Fruit fly (Drosophila melanogaster) whole organism, embryonic: ENCODE data around the gene CG31908.
A peak's percentile ranks its signal among the peaks of the same experiment; 100 is the strongest.

Source experiments
- Aef1 ChIP-seq: fragments of 200-800 bp; sonication (Bioruptor generic); IDR thresholded peaks from 3 replicates; pipeline ENCODE4 v1.3.6; 2022; ENCODE audit warnings: missing biosample characterization, missing genetic modification characterization
- Blimp-1 ChIP-seq: fragments of 200-800 bp; sonication (Bioruptor generic); optimal IDR thresholded peaks from 3 replicates; lab custom pipeline; 2018; ENCODE audit warnings: missing biosample characterization, missing genetic modification characterization, mild to moderate bottlenecking, moderate library complexity, missing genetic modification reagents
- CG10274 ChIP-seq: fragments of 200-800 bp; sonication (Bioruptor generic); optimal IDR thresholded peaks from 3 replicates; lab custom pipeline; 2017; ENCODE audit warnings: missing biosample characterization, mild to moderate bottlenecking, missing genetic modification characterization
- CG12071 ChIP-seq: fragments of 200-800 bp; sonication (Bioruptor generic); optimal IDR thresholded peaks from 3 replicates; lab custom pipeline; 2018; ENCODE audit warnings: missing biosample characterization, mild to moderate bottlenecking, missing genetic modification characterization
- CG14014 ChIP-seq: fragments of 200-800 bp; sonication (Bioruptor generic); IDR thresholded peaks from 2 replicates; pipeline ENCODE4 v1.3.6; 2022; ENCODE audit warnings: missing biosample characterization, missing genetic modification characterization
- CG14441 ChIP-seq: fragments of 200-800 bp; sonication (Bioruptor generic); IDR thresholded peaks from 2 replicates; pipeline ENCODE4 v1.3.6; 2022; ENCODE audit warnings: missing biosample characterization, missing genetic modification characterization
- CG14860 ChIP-seq: fragments of 200-800 bp; sonication (Bioruptor generic); IDR thresholded peaks from 3 replicates; pipeline ENCODE4 v1.3.6; 2022; ENCODE audit warnings: missing biosample characterization, missing genetic modification characterization; ENCODE audit not compliant: partially characterized antibody
- CG18619 ChIP-seq: fragments of 200-800 bp; sonication (Bioruptor generic); optimal IDR thresholded peaks from 3 replicates; lab custom pipeline; 2017; ENCODE audit warnings: missing biosample characterization, mild to moderate bottlenecking, missing genetic modification characterization
- CG31388 ChIP-seq: fragments of 200-800 bp; sonication (Bioruptor generic); optimal IDR thresholded peaks from 2 replicates; lab custom pipeline; 2016; ENCODE audit warnings: missing biosample characterization, missing genetic modification characterization
- CG3281 ChIP-seq: fragments of 200-800 bp; sonication (Bioruptor generic); optimal IDR thresholded peaks from 3 replicates; lab custom pipeline; 2017; ENCODE audit warnings: missing biosample characterization, mild to moderate bottlenecking, missing genetic modification characterization
- CG43689 ChIP-seq: fragments of 200-800 bp; sonication (Bioruptor generic); IDR thresholded peaks from 2 replicates; pipeline ENCODE4 v1.3.6; 2022; ENCODE audit warnings: missing biosample characterization, missing genetic modification characterization
- CG5180 ChIP-seq: fragments of 200-800 bp; sonication (Bioruptor generic); optimal IDR thresholded peaks from 3 replicates; lab custom pipeline; 2017; ENCODE audit warnings: missing biosample characterization, missing genetic modification characterization, mild to moderate bottlenecking, moderate library complexity, missing genetic modification reagents
- CG7357 ChIP-seq: fragments of 200-800 bp; sonication (Bioruptor generic); IDR thresholded peaks from 3 replicates; pipeline ENCODE4 v1.3.6; 2022; ENCODE audit warnings: missing biosample characterization, missing genetic modification characterization
- CG7745 ChIP-seq: fragments of 200-800 bp; sonication (Bioruptor generic); optimal IDR thresholded peaks from 2 replicates; lab custom pipeline; 2018; ENCODE audit warnings: missing biosample characterization, mild to moderate bottlenecking, missing genetic modification characterization, moderate library complexity
- CG8765 ChIP-seq: fragments of 200-800 bp; sonication (Bioruptor generic); IDR thresholded peaks from 2 replicates; pipeline ENCODE4 v1.3.6; 2022; ENCODE audit warnings: missing biosample characterization, missing genetic modification characterization
- CG9609 ChIP-seq: fragments of 200-800 bp; sonication (Bioruptor generic); optimal IDR thresholded peaks from 3 replicates; lab custom pipeline; 2016; ENCODE audit warnings: missing biosample characterization, missing genetic modification characterization
- CG9817 ChIP-seq: fragments of 200-800 bp; sonication (Bioruptor generic); optimal IDR thresholded peaks from 2 replicates; lab custom pipeline; 2018; ENCODE audit warnings: missing biosample characterization, mild to moderate bottlenecking, missing genetic modification characterization, moderate library complexity
- CHES-1-like ChIP-seq: fragments of 200-800 bp; sonication (Bioruptor generic); optimal IDR thresholded peaks from 2 replicates; lab custom pipeline; 2016; ENCODE audit warnings: missing biosample characterization, missing genetic modification characterization
- Dref ChIP-seq: fragments of 200-800 bp; sonication (Bioruptor generic); IDR thresholded peaks from 2 replicates; pipeline ENCODE4 v1.3.6; 2022; ENCODE audit warnings: missing biosample characterization, missing genetic modification characterization
- Eip74EF ChIP-seq, 2 experiments: fragments of 200-800 bp in 1 of 2; fragments of >200 bp in 1 of 2; sonication (Bioruptor generic) in 1 of 2; optimal IDR thresholded peaks; 2 replicates each; lab custom pipeline; 2017 to 2019; ENCODE audit warnings: missing biosample characterization in 2 of 2, missing genetic modification characterization in 2 of 2, mild to moderate bottlenecking in 1 of 2, moderate library complexity in 1 of 2
- HLH4C ChIP-seq: fragments of 200-800 bp; sonication (Bioruptor generic); IDR thresholded peaks from 3 replicates; pipeline ENCODE4 v1.3.6; 2022; ENCODE audit warnings: missing biosample characterization, missing genetic modification characterization; ENCODE audit not compliant: partially characterized antibody
- Hey ChIP-seq: fragments of 200-800 bp; sonication (Bioruptor generic); optimal IDR thresholded peaks from 3 replicates; lab custom pipeline; 2018; ENCODE audit warnings: missing biosample characterization, mild to moderate bottlenecking, missing genetic modification characterization
- Lpt ChIP-seq: fragments of >200 bp; optimal IDR thresholded peaks from 2 replicates; lab custom pipeline; 2018; ENCODE audit warnings: missing biosample characterization, missing genetic modification characterization
- NC2β ChIP-seq: fragments of 200-800 bp; sonication (Bioruptor generic); optimal IDR thresholded peaks from 2 replicates; lab custom pipeline; 2016; ENCODE audit warnings: missing biosample characterization, missing genetic modification characterization
- NfI ChIP-seq: fragments of 200-800 bp; sonication (Bioruptor generic); optimal IDR thresholded peaks from 3 replicates; lab custom pipeline; 2018; ENCODE audit warnings: missing biosample characterization, mild to moderate bottlenecking, missing genetic modification characterization, moderate library complexity
- Oaz ChIP-seq: fragments of 200-800 bp; sonication (Bioruptor generic); IDR thresholded peaks from 2 replicates; pipeline ENCODE4 v1.3.6; 2022; ENCODE audit warnings: missing biosample characterization, missing genetic modification characterization
- Side ChIP-seq: fragments of 200-800 bp; sonication (Bioruptor generic); optimal IDR thresholded peaks from 2 replicates; lab custom pipeline; 2016; ENCODE audit warnings: missing biosample characterization, missing genetic modification characterization
- abd-A ChIP-seq: fragments of 200-800 bp; sonication (Bioruptor generic); optimal IDR thresholded peaks from 3 replicates; lab custom pipeline; 2019; ENCODE audit warnings: missing biosample characterization, mild to moderate bottlenecking, missing genetic modification characterization, moderate library complexity
- az2 ChIP-seq: fragments of 200-800 bp; sonication (Bioruptor generic); optimal IDR thresholded peaks from 3 replicates; lab custom pipeline; 2016; ENCODE audit warnings: missing biosample characterization, missing genetic modification characterization
- bbx ChIP-seq: fragments of 200-800 bp; sonication (Bioruptor generic); IDR thresholded peaks from 2 replicates; pipeline ENCODE4 v1.3.6; 2022; ENCODE audit warnings: missing biosample characterization, missing genetic modification characterization; ENCODE audit not compliant: partially characterized antibody
- bowl ChIP-seq: fragments of 200-800 bp; sonication (Bioruptor generic); IDR thresholded peaks from 2 replicates; pipeline ENCODE4 v1.3.6; 2022; ENCODE audit warnings: missing biosample characterization, missing genetic modification characterization
- chif ChIP-seq, 2 experiments: fragments of 200-800 bp; sonication (Bioruptor generic); optimal IDR thresholded peaks; 3 replicates each; lab custom pipeline; 2016; ENCODE audit warnings: missing biosample characterization in 2 of 2, missing genetic modification characterization in 2 of 2
- cwo ChIP-seq: fragments of 200-800 bp; sonication (Bioruptor generic); optimal IDR thresholded peaks from 3 replicates; lab custom pipeline; 2017; ENCODE audit warnings: missing biosample characterization, missing genetic modification characterization, mild to moderate bottlenecking, moderate library complexity, missing genetic modification reagents
- en ChIP-seq: fragments of 200-800 bp; sonication (Bioruptor generic); optimal IDR thresholded peaks from 2 replicates; lab custom pipeline; 2016; ENCODE audit warnings: missing biosample characterization, missing genetic modification characterization
- esg ChIP-seq: fragments of 200-800 bp; sonication (Bioruptor generic); conservative IDR thresholded peaks from 2 replicates; pipeline ENCODE4 v1.3.6; 2022; ENCODE audit warnings: missing biosample characterization, missing genetic modification characterization
- gcm2 ChIP-seq: fragments of 200-800 bp; sonication (Bioruptor generic); optimal IDR thresholded peaks from 2 replicates; lab custom pipeline; 2016; ENCODE audit warnings: missing biosample characterization, missing genetic modification characterization
- ham ChIP-seq: fragments of 200-800 bp; sonication (Bioruptor generic); IDR thresholded peaks from 2 replicates; pipeline ENCODE4 v1.3.6; 2022; ENCODE audit warnings: missing biosample characterization, missing genetic modification characterization
- hth ChIP-seq: fragments of >200 bp; optimal IDR thresholded peaks from 2 replicates; lab custom pipeline; 2017; ENCODE audit warnings: inconsistent platforms
- kay ChIP-seq: fragments of 200-800 bp; sonication (Bioruptor generic); optimal IDR thresholded peaks from 2 replicates; lab custom pipeline; 2016; ENCODE audit warnings: missing biosample characterization, missing genetic modification characterization
- knrl ChIP-seq: fragments of 200-800 bp; sonication (Bioruptor generic); IDR thresholded peaks from 3 replicates; pipeline ENCODE4 v1.3.6; 2022; ENCODE audit warnings: missing biosample characterization, missing genetic modification characterization; ENCODE audit not compliant: partially characterized antibody
- lmd ChIP-seq: fragments of 200-800 bp; sonication (Bioruptor generic); IDR thresholded peaks from 2 replicates; pipeline ENCODE4 v1.3.6; 2022; ENCODE audit warnings: missing biosample characterization, missing genetic modification characterization
- mam ChIP-seq: fragments of 200-800 bp; sonication (Bioruptor generic); optimal IDR thresholded peaks from 3 replicates; lab custom pipeline; 2016; ENCODE audit warnings: missing biosample characterization, missing genetic modification characterization
- phol ChIP-seq: fragments of 200-800 bp; sonication (Bioruptor generic); optimal IDR thresholded peaks from 3 replicates; lab custom pipeline; 2018; ENCODE audit warnings: missing biosample characterization, mild to moderate bottlenecking, missing genetic modification characterization, moderate library complexity
- pnt ChIP-seq: fragments of 200-800 bp; sonication (Bioruptor generic); optimal IDR thresholded peaks from 3 replicates; lab custom pipeline; 2016; ENCODE audit warnings: missing biosample characterization, missing genetic modification characterization
- psq ChIP-seq: fragments of 200-800 bp; sonication (Bioruptor generic); optimal IDR thresholded peaks from 2 replicates; lab custom pipeline; 2017; ENCODE audit warnings: missing biosample characterization, missing genetic modification characterization
- schlank ChIP-seq: fragments of 200-800 bp; sonication (Bioruptor generic); optimal IDR thresholded peaks from 2 replicates; lab custom pipeline; 2018; ENCODE audit warnings: missing biosample characterization, mild to moderate bottlenecking, missing genetic modification characterization
- sisA ChIP-seq: fragments of 200-800 bp; sonication (Bioruptor generic); IDR thresholded peaks from 2 replicates; pipeline ENCODE4 v1.3.6; 2022; ENCODE audit warnings: missing biosample characterization, missing genetic modification characterization
- stc ChIP-seq: fragments of 200-800 bp; sonication (Bioruptor generic); IDR thresholded peaks from 2 replicates; pipeline ENCODE4 v1.3.6; 2022; ENCODE audit warnings: missing biosample characterization, missing genetic modification characterization
- toy ChIP-seq: fragments of 200-800 bp; sonication (Bioruptor generic); IDR thresholded peaks from 2 replicates; pipeline ENCODE4 v1.3.6; 2022; ENCODE audit warnings: missing biosample characterization, missing genetic modification characterization
- vvl ChIP-seq: fragments of 200-800 bp; sonication (Bioruptor generic); IDR thresholded peaks from 2 replicates; pipeline ENCODE4 v1.3.6; 2022; ENCODE audit warnings: missing biosample characterization, missing genetic modification characterization

The CG31908 gene

DNA sequence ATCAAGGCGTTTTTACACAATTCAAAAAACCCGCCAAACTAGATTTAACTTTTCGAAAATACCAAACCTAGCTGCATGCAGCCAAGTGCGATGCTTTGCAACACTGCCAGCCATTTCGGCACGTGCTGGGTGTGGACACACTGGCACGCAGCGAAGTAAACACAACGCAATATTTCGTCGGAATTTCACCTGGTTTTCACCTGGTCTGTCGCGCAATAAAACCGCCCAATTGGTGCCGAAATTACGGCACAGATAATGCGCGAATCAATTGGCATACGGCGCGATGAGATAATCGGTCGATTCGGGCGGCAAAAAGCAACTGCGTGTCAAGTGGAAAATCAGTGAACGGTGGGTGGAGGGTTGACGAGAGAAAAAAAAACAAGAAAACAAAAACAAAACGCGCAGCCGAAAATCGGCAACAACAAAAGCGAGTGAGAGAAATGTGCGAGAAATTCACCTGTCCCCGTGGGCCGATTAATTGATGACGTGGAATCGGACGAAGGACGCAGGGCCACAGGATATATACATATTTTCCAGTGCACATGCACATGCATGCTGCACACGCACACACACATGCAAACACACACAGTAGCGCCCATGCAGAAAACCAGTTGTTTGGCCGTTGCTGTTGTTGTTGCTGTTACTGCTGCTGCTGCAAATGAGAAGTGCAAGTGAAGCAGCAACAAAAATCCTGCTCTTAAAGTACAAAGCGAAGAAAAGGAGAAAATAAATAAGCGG lies 29.2 kb upstream of the CG31908 start, which contains the start of gene Mnn1 (continued):
- TF ChIP-seq cwo (GFP tag; lab: Kevin White, UChicago), result peak; percentile 95
- TF ChIP-seq Hey (tag; lab: Kevin White, UChicago), result peak; percentile 84
- TF ChIP-seq CG3281 (GFP tag; lab: Kevin White, UChicago), result peak; percentile 32
- no peak for TF ChIP-seq ham (GFP tag; lab: Robert Waterston, UW)
- no peak for TF ChIP-seq CG43689 (GFP tag; lab: Robert Waterston, UW)
- no peak for TF ChIP-seq stc (GFP tag; lab: Robert Waterston, UW)
- no peak for TF ChIP-seq CG31388 (GFP tag; lab: Kevin White, UChicago)
- no peak for TF ChIP-seq CG7357 (GFP tag; lab: Robert Waterston, UW)
- TF ChIP-seq esg (GFP tag; lab: Robert Waterston, UW), result no peak
- peak; percentile 57 for TF ChIP-seq NfI
- TF ChIP-seq Dref (GFP tag; lab: Robert Waterston, UW), result 0 out of 2 replicates have a peak, but pooled peaks have one; percentile 43
- TF ChIP-seq toy (GFP tag; lab: Robert Waterston, UW), result no peak
- TF ChIP-seq CG14441, result no peak
- no peak for TF ChIP-seq CG7745
- TF ChIP-seq schlank (tag; lab: Kevin White, UChicago), result no peak
- TF ChIP-seq Blimp-1 (GFP tag; lab: Kevin White, UChicago), result no peak
- peak; percentile 31; the same call in 1 of the 3 replicates for TF ChIP-seq knrl
- TF ChIP-seq kay (GFP tag; lab: Kevin White, UChicago), result no peak
- TF ChIP-seq CHES-1-like (GFP tag; lab: Kevin White, UChicago), result peak; percentile 87
- TF ChIP-seq CG10274 (GFP tag; lab: Kevin White, UChicago), result no peak
- TF ChIP-seq hth (lab: Kevin White, UChicago), result no peak
- TF ChIP-seq CG14860 (GFP tag; lab: Robert Waterston, UW), result no peak
- TF ChIP-seq NC2β (GFP tag; lab: Kevin White, UChicago), result peak; percentile 30
- TF ChIP-seq bbx (GFP tag; lab: Robert Waterston, UW), result peak; percentile 52; the same call in 1 of the 2 replicates
- peak; percentile 17 to 34 for TF ChIP-seq chif (GFP tag; optimal IDR thresholded peaks at IDR 0.05; lab: Kevin White, UChicago)
- no peak for TF ChIP-seq abd-A (tag; lab: Kevin White, UChicago)
- TF ChIP-seq psq (GFP tag; lab: Kevin White, UChicago), result no peak
- no peak for TF ChIP-seq en (GFP tag; lab: Kevin White, UChicago)
- TF ChIP-seq bowl (GFP tag; lab: Robert Waterston, UW), result no peak
- no peak; the same call in 1 of the 2 replicates for TF ChIP-seq lmd
- no peak for TF ChIP-seq CG18619 (GFP tag; lab: Kevin White, UChicago)
- TF ChIP-seq Oaz (GFP tag; lab: Robert Waterston, UW), result no peak
- no peak for TF ChIP-seq sisA (GFP tag; lab: Robert Waterston, UW)
- TF ChIP-seq CG9817, result no peak
- TF ChIP-seq gcm2 (GFP tag; lab: Kevin White, UChicago), result no peak
- 0 out of 2 replicates have a peak, but pooled peaks have one; percentile 29 for TF ChIP-seq CG14014 (GFP tag; lab: Robert Waterston, UW)
- peak; percentile 53 for TF ChIP-seq mam (GFP tag; lab: Kevin White, UChicago)
- TF ChIP-seq vvl (GFP tag; lab: Robert Waterston, UW), result peak; percentile 31; the same call in 1 of the 2 replicates
- TF ChIP-seq pnt (GFP tag; lab: Kevin White, UChicago), result no peak
- TF ChIP-seq CG5180 (GFP tag; lab: Kevin White, UChicago), result no peak
- TF ChIP-seq CG8765 (GFP tag; lab: Robert Waterston, UW), result no peak
- TF ChIP-seq phol (tag; lab: Kevin White, UChicago), result peak; percentile 68
- no peak for TF ChIP-seq HLH4C
- peak; percentile 34 for TF ChIP-seq CG9609
- no peak for TF ChIP-seq Eip74EF (GFP tag; optimal IDR thresholded peaks at IDR 0.05; lab: Kevin White, UChicago)
- no peak for TF ChIP-seq Lpt (GFP tag; lab: Kevin White, UChicago)
- TF ChIP-seq CG12071 (GFP tag; lab: Kevin White, UChicago), result no peak
- peak; percentile 31 for TF ChIP-seq az2 (GFP tag; lab: Kevin White, UChicago)
- peak; percentile 27; the same call in 1 of the 3 replicates for TF ChIP-seq Aef1
- TF ChIP-seq Side (GFP tag; lab: Kevin White, UChicago), result peak; percentile 27
